Worm (Caenorhabditis elegans): Measurements from ENCODE around the gene orai-1.

DNA sequence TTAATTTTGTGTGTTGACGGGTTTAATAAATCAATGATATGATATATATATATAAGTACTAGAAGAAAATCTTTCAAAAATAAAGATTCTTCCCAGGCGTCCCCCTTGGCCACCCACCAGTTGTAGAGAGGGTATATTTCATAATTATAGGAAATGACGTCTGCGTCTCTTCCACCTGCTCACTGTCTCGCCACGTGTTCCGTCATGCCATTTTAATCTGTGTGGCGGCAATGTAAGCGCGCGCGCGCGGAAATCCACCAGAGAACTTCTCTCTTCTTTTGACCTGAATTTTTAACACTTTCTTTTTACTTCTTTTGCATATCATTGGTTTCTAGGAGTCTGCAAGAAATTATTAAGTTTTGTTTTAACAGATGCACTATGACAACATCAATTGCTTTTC is 7.8 kb downstream of the orai-1 start:
- TF ChIP-seq pha-4 (tag; optimal IDR thresholded peaks at IDR 0.05) = no peak
- no peak for TF ChIP-seq nhr-76 (tag; optimal IDR thresholded peaks at IDR 0.05)
- TF ChIP-seq unc-62 (GFP tag; optimal IDR thresholded peaks at IDR 0.05) = no peak
- no peak for TF ChIP-seq blmp-1 (tag; optimal IDR thresholded peaks at IDR 0.05)
- no peak for TF ChIP-seq nhr-237 (tag; optimal IDR thresholded peaks at IDR 0.05)
- peak; percentile 16 for TF ChIP-seq mls-2 (tag; optimal IDR thresholded peaks at IDR 0.05)
- TF ChIP-seq lin-13 (tag; optimal IDR thresholded peaks at IDR 0.05) = no peak
- TF ChIP-seq lin-32 (GFP tag; optimal IDR thresholded peaks at IDR 0.05) = no peak

Measured in whole organism, mixed stage, embryonic.